Fruit fly (Drosophila melanogaster): ENCODE measurements around the gene t.

t gene

DNA sequence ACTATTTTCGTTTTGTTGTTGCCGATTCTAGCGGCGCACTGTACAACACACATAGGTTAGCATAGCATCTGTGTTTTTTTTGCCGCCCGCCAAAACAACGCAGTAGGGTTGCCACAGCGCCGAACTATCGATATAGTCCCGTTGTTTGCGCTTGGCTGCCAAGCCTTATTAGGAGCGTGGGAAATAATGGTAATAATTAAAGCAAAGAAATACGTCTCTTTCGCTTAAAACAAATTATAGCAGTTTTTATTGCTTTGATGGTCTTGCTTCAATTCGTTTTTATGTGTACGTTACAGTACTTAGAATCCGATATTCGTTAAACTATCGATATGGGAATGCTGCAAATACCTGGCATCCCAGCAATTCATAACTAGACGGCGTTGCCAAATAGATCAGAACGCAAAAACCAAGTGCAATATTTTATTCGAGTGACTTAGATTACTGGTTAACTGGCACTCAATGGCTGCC lies 20.4 kb upstream of the t start, which contains the start of the genes mxc and Larp7 (continued):
- TF ChIP-seq tll (GFP tag; optimal IDR thresholded peaks at IDR 0.05) (peak in 1 of 2 experiments; percentile 85), D19A (tag; optimal IDR thresholded peaks at IDR 0.05) (no peak), dysf (GFP tag; IDR thresholded peaks at IDR 0.05) (no peak; the same call in 2 of the 3 replicates), CG30431 (GFP tag; optimal IDR thresholded peaks at IDR 0.05) (no peak), CG10654 (GFP tag; optimal IDR thresholded peaks at IDR 0.05) (peak; percentile 41), so (GFP tag; IDR thresholded peaks at IDR 0.05) (no peak), corto (GFP tag; optimal IDR thresholded peaks at IDR 0.05) (no peak), pnt (GFP tag; optimal IDR thresholded peaks at IDR 0.05) (peak; percentile 67), CG7372 (GFP tag; IDR thresholded peaks at IDR 0.05) (peak; percentile 46; the same call in 1 of the 2 replicates), CG11695 (GFP tag; IDR thresholded peaks at IDR 0.05) (no peak), Rx (GFP tag; IDR thresholded peaks at IDR 0.05) (no peak), gt (GFP tag; IDR thresholded peaks at IDR 0.05) (no peak), Hr39 (optimal IDR thresholded peaks at IDR 0.05) (no peak), vnd (GFP tag; IDR thresholded peaks at IDR 0.05; ENCODE audit: partially characterized antibody) (peak; percentile 87), odd (GFP tag; optimal IDR thresholded peaks at IDR 0.05) (no peak), Lhr (GFP tag; optimal IDR thresholded peaks at IDR 0.05) (peak; percentile 25), ro (GFP tag; IDR thresholded peaks at IDR 0.05) (no peak), CG6254 (GFP tag; optimal IDR thresholded peaks at IDR 0.05) (no peak), CG5953 (GFP tag; IDR thresholded peaks at IDR 0.05) (no peak), CHES-1-like (GFP tag; optimal IDR thresholded peaks at IDR 0.05) (peak; percentile 78), Awh (GFP tag; IDR thresholded peaks at IDR 0.05) (no peak), CG32767 (GFP tag; IDR thresholded peaks at IDR 0.05) (no peak), wdn (GFP tag; IDR thresholded peaks at IDR 0.05) (no peak), CG2875 (GFP tag; optimal IDR thresholded peaks at IDR 0.05) (no peak), CG43689 (GFP tag; IDR thresholded peaks at IDR 0.05) (no peak), crc (GFP tag; optimal IDR thresholded peaks at IDR 0.05) (no peak), lbe (GFP tag; optimal IDR thresholded peaks at IDR 0.05) (no peak), zfh2 (GFP tag; optimal IDR thresholded peaks at IDR 0.05) (peak; percentile 77), ranshi (GFP tag; IDR thresholded peaks at IDR 0.05) (no peak), CrebB (tag; optimal IDR thresholded peaks at IDR 0.05) (no peak), CG4854 (GFP tag; optimal IDR thresholded peaks at IDR 0.05) (no peak), CG6654 (GFP tag; optimal IDR thresholded peaks at IDR 0.05) (no peak), CG4282 (GFP tag; optimal IDR thresholded peaks at IDR 0.05) (peak; percentile 16), CoRest (tag; optimal IDR thresholded peaks at IDR 0.05) (peak; percentile 79), Fer1 (GFP tag; optimal IDR thresholded peaks at IDR 0.05) (no peak), wek (GFP tag; optimal IDR thresholded peaks at IDR 0.05) (no peak), her (GFP tag; optimal IDR thresholded peaks at IDR 0.05) (peak; percentile 48), ssp (GFP tag; IDR thresholded peaks at IDR 0.05) (peak; percentile 55), twi (tag; optimal IDR thresholded peaks at IDR 0.05) (peak; percentile 69), grau (tag; optimal IDR thresholded peaks at IDR 0.05) (peak; percentile 55), CG1233 (GFP tag; optimal IDR thresholded peaks at IDR 0.05) (no peak), Asciz (GFP tag; optimal IDR thresholded peaks at IDR 0.05) (no peak), zf30C (GFP tag; optimal IDR thresholded peaks at IDR 0.05) (no peak), bsh (GFP tag; optimal IDR thresholded peaks at IDR 0.05) (peak in 1 of 2 experiments; percentile 36), shn (GFP tag; optimal IDR thresholded peaks at IDR 0.05) (peak; percentile 63), gcm (GFP tag; optimal IDR thresholded peaks at IDR 0.05) (no peak), knrl (GFP tag; IDR thresholded peaks at IDR 0.05; ENCODE audit: partially characterized antibody) (peak; percentile 91), Atf6 (GFP tag; IDR thresholded peaks at IDR 0.05) (peak; percentile 40; the same call in 1 of the 2 replicates), CG3726 (GFP tag; IDR thresholded peaks at IDR 0.05) (no peak), CG18476 (GFP tag; optimal IDR thresholded peaks at IDR 0.05) (peak; percentile 27), CG4404 (GFP tag; IDR thresholded peaks at IDR 0.05) (peak; percentile 68), CG6854 (GFP tag; optimal IDR thresholded peaks at IDR 0.05) (no peak)

All from whole organism, embryonic.